Fruit fly (Drosophila melanogaster): ENCODE results near the gene CG11162.

CG11162 gene

dm6 chrX:13698717-13699427, 22.2 kb downstream of the CG11162 start:
- TF ChIP-seq CG17801 (GFP tag; optimal IDR thresholded peaks at IDR 0.05; ENCODE audit: partially characterized antibody) = no peak

dm6 chrX:13699666-13700065, 23.0 kb downstream of the CG11162 start:
- no peak for TF ChIP-seq CG17801 (GFP tag; optimal IDR thresholded peaks at IDR 0.05; ENCODE audit: partially characterized antibody)

- peak; percentile 28 for TF ChIP-seq CG17801 (GFP tag; optimal IDR thresholded peaks at IDR 0.05; ENCODE audit: partially characterized antibody)
These were observed 41.3 kb downstream of the CG11162 start, which contains the start of gene Nadsyn for dm6 chrX:13717982-13718402. Gene Nadsyn, minus strand, starts transcription at chrX:13718285.

dm6 chrX:13721934-13722333, 45.2 kb downstream of the CG11162 start, which contains the start of the genes Mrgn1 and mus101:
Gene Mrgn1, minus strand, starts transcription at chrX:13721977.
Gene mus101, plus strand, starts transcription at chrX:13722246.
- peak; percentile 38 for TF ChIP-seq CG17801 (GFP tag; optimal IDR thresholded peaks at IDR 0.05; ENCODE audit: partially characterized antibody)
